Worm (Caenorhabditis elegans) whole organism, mixed stage, embryonic: ENCODE data around the gene nhr-109.

Source experiments
- hlh-1 ChIP-seq: fragments of 150-350 bp; optimal IDR thresholded peaks from 2 replicates; lab custom pipeline; 2014; ENCODE audit warnings: missing biosample characterization, missing genetic modification reagents, missing genetic modification characterization
- lin-13 ChIP-seq: fragments of 150-350 bp; optimal IDR thresholded peaks from 2 replicates; lab custom pipeline; 2014; ENCODE audit warnings: missing biosample characterization, missing genetic modification characterization
- mep-1 ChIP-seq: fragments of 150-350 bp; optimal IDR thresholded peaks from 2 replicates; lab custom pipeline; 2017; ENCODE audit warnings: missing biosample characterization, missing genetic modification reagents, missing genetic modification characterization, inconsistent platforms
- nhr-12 ChIP-seq: fragments of 150-350 bp; optimal IDR thresholded peaks from 2 replicates; lab custom pipeline; 2014; ENCODE audit warnings: missing biosample characterization, missing genetic modification characterization
- nhr-237 ChIP-seq: fragments of 150-350 bp; optimal IDR thresholded peaks from 2 replicates; lab custom pipeline; 2014; ENCODE audit warnings: missing biosample characterization, missing genetic modification characterization
- nhr-76 ChIP-seq: sonication (generic microtip); optimal IDR thresholded peaks from 2 replicates; lab custom pipeline; 2017; ENCODE audit warnings: missing biosample characterization, missing genetic modification characterization
- pha-4 ChIP-seq: fragments of 150-350 bp; optimal IDR thresholded peaks from 2 replicates; lab custom pipeline; 2018; ENCODE audit warnings: missing biosample characterization, missing genetic modification reagents, missing genetic modification characterization
- snpc-4 ChIP-seq: fragments of 150-350 bp; optimal IDR thresholded peaks from 2 replicates; lab custom pipeline; 2014; ENCODE audit warnings: missing biosample characterization, missing genetic modification characterization
- unc-62 ChIP-seq: fragments of 150-350 bp; optimal IDR thresholded peaks from 2 replicates; lab custom pipeline; 2014; ENCODE audit warnings: missing biosample characterization, missing genetic modification reagents, missing genetic modification characterization

- TF ChIP-seq pha-4 (tag; lab: Kevin White, UChicago) (no peak), snpc-4 (tag; lab: Kevin White, UChicago) (no peak), unc-62 (GFP tag; lab: Kevin White, UChicago) (no peak), hlh-1 (no peak), mep-1 (tag; lab: Kevin White, UChicago) (no peak), lin-13 (no peak), nhr-76 (no peak), nhr-237 (no peak), nhr-12 (tag; lab: Kevin White, UChicago) (no peak)
Observed at ce11 chrII:4391072-4391471, 42.1 kb upstream of the nhr-109 start.
